Worm (Caenorhabditis elegans) whole organism, early embryonic: ENCODE results near the gene fkb-6.

ENCODE experiments used
- B0310.2 ChIP-seq: sonication (generic microtip); optimal IDR thresholded peaks from 2 replicates; lab custom pipeline; 2016; ENCODE audit warnings: mild to moderate bottlenecking, missing genetic modification characterization, missing compliant biosample characterization
- F13C5.2 ChIP-seq: sonication (generic microtip); optimal IDR thresholded peaks from 2 replicates; lab custom pipeline; 2017; ENCODE audit warnings: mild to moderate bottlenecking, missing genetic modification characterization, inconsistent platforms, missing compliant biosample characterization
- aly-1 ChIP-seq: sonication (generic microtip); optimal IDR thresholded peaks from 2 replicates; lab custom pipeline; 2016; ENCODE audit warnings: missing genetic modification characterization, missing compliant biosample characterization
- ama-1 ChIP-seq: fragments of 150-350 bp; optimal IDR thresholded peaks from 2 replicates; lab custom pipeline; 2014
- ceh-13 ChIP-seq: fragments of 200-800 bp; sonication (Bioruptor generic); optimal IDR thresholded peaks from 2 replicates; lab custom pipeline; 2018; ENCODE audit warnings: mild to moderate bottlenecking, missing genetic modification characterization, missing compliant biosample characterization
- ceh-36 ChIP-seq: sonication (generic microtip); optimal IDR thresholded peaks from 2 replicates; lab custom pipeline; 2016; ENCODE audit warnings: missing genetic modification characterization, inconsistent platforms, missing compliant biosample characterization
- ets-7 ChIP-seq: sonication (generic microtip); optimal IDR thresholded peaks from 2 replicates; lab custom pipeline; 2016; ENCODE audit warnings: missing genotype, missing genetic modification characterization, missing compliant biosample characterization
- flt-1 ChIP-seq: fragments of 200-800 bp; sonication (Bioruptor generic); IDR thresholded peaks from 2 replicates; pipeline ENCODE4 v1.3.6; 2022; ENCODE audit warnings: missing genetic modification characterization, missing compliant biosample characterization
- hmbx-1 ChIP-seq: sonication (generic microtip); optimal IDR thresholded peaks from 2 replicates; lab custom pipeline; 2016; ENCODE audit warnings: mild to moderate bottlenecking, missing genetic modification characterization, missing compliant biosample characterization
- hmg-4 ChIP-seq: fragments of 200-800 bp; sonication (Bioruptor generic); optimal IDR thresholded peaks from 2 replicates; lab custom pipeline; 2018; ENCODE audit warnings: mild to moderate bottlenecking, missing genetic modification characterization, missing compliant biosample characterization
- hnd-1 ChIP-seq: sonication (generic microtip); optimal IDR thresholded peaks from 2 replicates; lab custom pipeline; 2016; ENCODE audit warnings: missing genetic modification characterization, missing compliant biosample characterization
- pes-1 ChIP-seq: fragments of 200-800 bp; sonication (Bioruptor generic); IDR thresholded peaks from 2 replicates; pipeline ENCODE4 v1.3.6; 2022; ENCODE audit warnings: missing genetic modification reagents, missing genetic modification characterization, missing compliant biosample characterization
- scrt-1 ChIP-seq: fragments of 200-800 bp; sonication (Bioruptor generic); IDR thresholded peaks from 2 replicates; pipeline ENCODE4 v1.3.6; 2022; ENCODE audit warnings: missing genetic modification characterization, missing compliant biosample characterization
- sea-1 ChIP-seq: fragments of 200-800 bp; sonication (Bioruptor generic); conservative IDR thresholded peaks from 2 replicates; pipeline ENCODE4 v1.3.6; 2022; ENCODE audit warnings: missing genetic modification characterization, missing compliant biosample characterization
- tbx-11 ChIP-seq: fragments of 200-800 bp; sonication (Bioruptor generic); IDR thresholded peaks from 2 replicates; pipeline ENCODE4 v1.3.6; 2022; ENCODE audit warnings: missing genetic modification characterization, missing compliant biosample characterization
- tbx-37 ChIP-seq: fragments of 200-800 bp; sonication (Bioruptor generic); conservative IDR thresholded peaks from 2 replicates; pipeline ENCODE4 v1.3.6; 2022; ENCODE audit warnings: missing genetic modification reagents, missing genetic modification characterization, missing compliant biosample characterization
- tra-4 ChIP-seq: sonication (generic microtip); optimal IDR thresholded peaks from 2 replicates; lab custom pipeline; 2017; ENCODE audit warnings: missing genetic modification characterization, missing compliant biosample characterization

The fkb-6 gene

ce11 chrV:20838565-20838964, 7.4 kb upstream of the fkb-6 start, which contains the start of gene exos-7:
TSS of gene exos-7 (plus strand) at chrV:20838865.
- TF ChIP-seq hnd-1 (tag; lab: Kevin White, UChicago) (no peak), flt-1 (no peak), ceh-13 (GFP tag; lab: Kevin White, UChicago) (no peak), ceh-36 (tag; lab: Kevin White, UChicago) (no peak), F13C5.2 (tag; lab: Kevin White, UChicago) (no peak), B0310.2 (tag; lab: Kevin White, UChicago) (no peak), hmg-4 (no peak), aly-1 (tag; lab: Kevin White, UChicago) (no peak), tra-4 (tag; lab: Kevin White, UChicago) (no peak), tbx-11 (GFP tag; lab: Robert Waterston, UW) (no peak), ama-1 (lab: Kevin White, UChicago) (no peak), scrt-1 (no peak), hmbx-1 (tag; lab: Kevin White, UChicago) (no peak)

ce11 chrV:20839307-20839909, 6.5 kb upstream of the fkb-6 start:
- TF ChIP-seq pes-1 (GFP tag; lab: Robert Waterston, UW): peak; percentile 63
- 0 out of 2 replicates have a peak, but pooled peaks have one; percentile 29 for TF ChIP-seq sea-1 (GFP tag; lab: Robert Waterston, UW)

- TF ChIP-seq B0310.2 (tag; lab: Kevin White, UChicago): no peak
- TF ChIP-seq tbx-11 (GFP tag; lab: Robert Waterston, UW): no peak
- no peak for TF ChIP-seq scrt-1
- no peak for TF ChIP-seq tra-4 (tag; lab: Kevin White, UChicago)
- TF ChIP-seq sea-1 (GFP tag; lab: Robert Waterston, UW): no peak
- no peak for TF ChIP-seq ets-7 (tag; lab: Kevin White, UChicago)
These were observed 4.5 kb upstream of the fkb-6 start for ce11 chrV:20841484-20841883.

ce11 chrV:20847743-20848229, 1.8 kb downstream of the fkb-6 start:
- TF ChIP-seq hnd-1 (tag; lab: Kevin White, UChicago) (no peak), tra-4 (tag; lab: Kevin White, UChicago) (no peak), ceh-13 (GFP tag; lab: Kevin White, UChicago) (no peak), hmg-4 (no peak), B0310.2 (tag; lab: Kevin White, UChicago) (no peak), sea-1 (GFP tag; lab: Robert Waterston, UW) (no peak), ama-1 (lab: Kevin White, UChicago) (no peak), scrt-1 (no peak), F13C5.2 (tag; lab: Kevin White, UChicago) (no peak), tbx-11 (GFP tag; lab: Robert Waterston, UW) (no peak), ets-7 (tag; lab: Kevin White, UChicago) (no peak), hmbx-1 (tag; lab: Kevin White, UChicago) (no peak), ceh-36 (tag; lab: Kevin White, UChicago) (no peak), aly-1 (tag; lab: Kevin White, UChicago) (no peak), pes-1 (GFP tag; lab: Robert Waterston, UW) (no peak)

- no peak for TF ChIP-seq aly-1 (tag; lab: Kevin White, UChicago)
- 0 out of 2 replicates have a peak, but pooled peaks have one; percentile 6 for TF ChIP-seq sea-1 (GFP tag; lab: Robert Waterston, UW)
- TF ChIP-seq tbx-11 (GFP tag; lab: Robert Waterston, UW): no peak
- no peak for TF ChIP-seq B0310.2 (tag; lab: Kevin White, UChicago)
These were observed 4.6 kb downstream of the fkb-6 start, which contains the start of gene clec-264 for ce11 chrV:20850580-20850979. TSS of gene clec-264 (minus strand) at chrV:20850701.

ce11 chrV:20851847-20852386, 6.0 kb downstream of the fkb-6 start, which contains the start of gene ndua-1:
TSS of gene ndua-1 (minus strand) at chrV:20851897.
- no peak for TF ChIP-seq tra-4 (tag; lab: Kevin White, UChicago)
- TF ChIP-seq F13C5.2 (tag; lab: Kevin White, UChicago): peak; percentile 70
- TF ChIP-seq hnd-1 (tag; lab: Kevin White, UChicago): no peak
- TF ChIP-seq ceh-13 (GFP tag; lab: Kevin White, UChicago): no peak
- TF ChIP-seq hmbx-1 (tag; lab: Kevin White, UChicago): no peak
- no peak for TF ChIP-seq sea-1 (GFP tag; lab: Robert Waterston, UW)
- peak; percentile 9 for TF ChIP-seq hmg-4
- no peak for TF ChIP-seq ceh-36 (tag; lab: Kevin White, UChicago)
- TF ChIP-seq pes-1 (GFP tag; lab: Robert Waterston, UW): 0 out of 2 replicates have a peak, but pooled peaks have one; percentile 33
- TF ChIP-seq scrt-1: no peak

ce11 chrV:20853581-20854161, 7.7 kb downstream of the fkb-6 start, which contains the start of gene F31D4.5:
TSS of gene F31D4.5 (plus strand) at chrV:20854071.
- no peak for TF ChIP-seq ceh-13 (GFP tag; lab: Kevin White, UChicago)
- no peak for TF ChIP-seq tbx-37 (GFP tag; lab: Robert Waterston, UW)
- no peak for TF ChIP-seq F13C5.2 (tag; lab: Kevin White, UChicago)
- TF ChIP-seq B0310.2 (tag; lab: Kevin White, UChicago): no peak
